Worm (Caenorhabditis elegans) whole organism, L1 larva: ENCODE data around the gene E02C12.10.

Source experiments
- aha-1 ChIP-seq: fragments of 150-350 bp; optimal IDR thresholded peaks from 2 replicates; lab custom pipeline; 2014; ENCODE audit warnings: missing biosample characterization, missing genetic modification characterization
- egl-27 ChIP-seq, 2 experiments: fragments of 150-350 bp in 1 of 2; sonication (generic microtip); optimal IDR thresholded peaks; 3 replicates each; lab custom pipeline; 2017 to 2018; ENCODE audit warnings: missing biosample characterization in 2 of 2, missing genetic modification characterization in 2 of 2, missing genetic modification reagents in 2 of 2
- fkh-10 ChIP-seq: sonication (generic microtip); optimal IDR thresholded peaks from 2 replicates; lab custom pipeline; 2017; ENCODE audit warnings: missing biosample characterization, missing genetic modification reagents, missing genetic modification characterization
- hpl-2 ChIP-seq: fragments of 150-350 bp; optimal IDR thresholded peaks from 2 replicates; lab custom pipeline; 2014; ENCODE audit warnings: missing biosample characterization, missing genetic modification reagents, missing genetic modification characterization
- lin-35 ChIP-seq, 2 experiments: fragments of 150-350 bp; optimal IDR thresholded peaks; 2 replicates each; lab custom pipeline; 2014; ENCODE audit warnings: missing biosample characterization in 2 of 2, missing genetic modification characterization in 2 of 2, missing genetic modification reagents in 2 of 2
- lin-39 ChIP-seq: fragments of 150-350 bp; optimal IDR thresholded peaks from 2 replicates; lab custom pipeline; 2014; ENCODE audit warnings: missing biosample characterization, missing genetic modification reagents, missing genetic modification characterization
- nhr-71 ChIP-seq: sonication (generic microtip); optimal IDR thresholded peaks from 2 replicates; lab custom pipeline; 2016; ENCODE audit warnings: mild to moderate bottlenecking, missing genetic modification characterization, moderate library complexity, missing compliant biosample characterization
- rnt-1 ChIP-seq: sonication (generic microtip); optimal IDR thresholded peaks from 2 replicates; lab custom pipeline; 2016; ENCODE audit warnings: mild to moderate bottlenecking, missing genetic modification characterization, moderate library complexity, missing compliant biosample characterization
- skn-1 ChIP-seq: fragments of 150-350 bp; optimal IDR thresholded peaks from 2 replicates; lab custom pipeline; 2014; ENCODE audit warnings: missing biosample characterization, missing genetic modification characterization
- sptf-1 ChIP-seq: fragments of 150-350 bp; optimal IDR thresholded peaks from 2 replicates; lab custom pipeline; 2014; ENCODE audit warnings: missing biosample characterization, missing genetic modification characterization
- unc-30 ChIP-seq: sonication (generic microtip); optimal IDR thresholded peaks from 2 replicates; lab custom pipeline; 2017; ENCODE audit warnings: missing biosample characterization, missing genetic modification characterization
- vab-15 ChIP-seq: sonication (generic microtip); optimal IDR thresholded peaks from 2 replicates; lab custom pipeline; 2017; ENCODE audit warnings: missing genotype, mild to moderate bottlenecking, missing genetic modification characterization, missing compliant biosample characterization
- zag-1 ChIP-seq: fragments of 150-350 bp; optimal IDR thresholded peaks from 2 replicates; lab custom pipeline; 2014; ENCODE audit warnings: missing biosample characterization, missing genetic modification characterization

DNA sequence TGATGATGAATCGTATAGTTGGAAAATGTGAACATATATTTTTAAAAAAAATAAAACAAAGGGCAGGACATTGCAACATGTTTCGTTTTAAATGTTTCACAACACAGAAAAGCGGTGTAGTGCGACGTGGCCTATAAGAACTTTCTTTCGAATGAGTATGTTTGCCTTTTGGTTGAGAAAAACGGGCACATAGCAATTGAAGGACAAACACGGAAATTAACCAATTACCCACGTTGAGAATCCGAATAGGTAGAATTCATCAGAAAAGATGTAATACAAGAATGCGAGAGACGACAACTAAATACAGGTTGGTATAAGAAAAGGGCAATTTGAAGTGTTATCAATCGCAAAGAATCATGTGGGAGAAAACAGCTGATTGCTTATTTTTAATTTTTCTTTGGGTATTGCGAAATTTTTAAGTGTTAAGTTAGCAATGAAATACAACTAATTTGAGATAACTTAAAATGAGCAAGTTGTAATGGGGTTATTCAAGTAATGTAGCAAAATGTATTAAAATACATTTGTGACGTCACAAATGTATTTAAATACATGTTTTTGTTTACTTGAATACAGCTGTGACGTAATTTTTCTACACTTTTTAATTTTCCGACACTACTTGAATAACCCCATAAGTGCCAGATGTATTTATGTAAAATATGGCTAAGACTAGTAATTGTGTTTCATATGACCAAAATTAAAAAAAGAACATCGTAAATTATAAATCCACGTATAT is 44.7 kb downstream of the E02C12.10 start, which contains the start of gene acl-14:
- TF ChIP-seq lin-39 (no peak), egl-27 (tag; optimal IDR thresholded peaks at IDR 0.05; lab: Kevin White, UChicago) (no peak), sptf-1 (tag; lab: Kevin White, UChicago) (no peak), zag-1 (tag; lab: Kevin White, UChicago) (no peak), aha-1 (tag; lab: Kevin White, UChicago) (no peak), rnt-1 (tag; lab: Kevin White, UChicago) (no peak), vab-15 (no peak), fkh-10 (GFP tag; lab: Kevin White, UChicago) (no peak), nhr-71 (tag; lab: Kevin White, UChicago) (peak; percentile 21), hpl-2 (GFP tag; lab: Kevin White, UChicago) (no peak), skn-1 (peak; percentile 23), lin-35 (GFP tag; optimal IDR thresholded peaks at IDR 0.05; lab: Kevin White, UChicago) (peak in 1 of 2 experiments; percentile 32), unc-30 (no peak)
